Fruit fly (Drosophila melanogaster) whole organism, prepupa: ENCODE data around the gene Eig71Ed.
A peak's percentile ranks its signal among the peaks of the same experiment; 100 is the strongest.

Source experiments
- Blimp-1 ChIP-seq: fragments of 200-800 bp; sonication (Bioruptor generic); optimal IDR thresholded peaks from 3 replicates; lab custom pipeline; 2017; ENCODE audit warnings: missing biosample characterization, missing genetic modification characterization, mild to moderate bottlenecking, moderate library complexity, missing genetic modification reagents
- CG11294 ChIP-seq: fragments of 200-800 bp; sonication (Bioruptor generic); IDR thresholded peaks from 2 replicates; pipeline ENCODE4 v1.3.6; 2022; ENCODE audit warnings: missing biosample characterization, missing genetic modification characterization
- CG11762 ChIP-seq: fragments of 200-800 bp; sonication (Bioruptor generic); optimal IDR thresholded peaks from 3 replicates; lab custom pipeline; 2016; ENCODE audit warnings: missing biosample characterization, missing genetic modification characterization; ENCODE audit not compliant: insufficient read depth
- CG11902 ChIP-seq: fragments of 200-800 bp; sonication (Bioruptor generic); optimal IDR thresholded peaks from 3 replicates; lab custom pipeline; 2016; ENCODE audit warnings: missing biosample characterization, missing genetic modification characterization
- CG16779 ChIP-seq: fragments of 200-800 bp; sonication (Bioruptor generic); optimal IDR thresholded peaks from 3 replicates; lab custom pipeline; 2017; ENCODE audit warnings: missing biosample characterization, mild to moderate bottlenecking, missing genetic modification characterization
- CG3032 ChIP-seq: fragments of 200-800 bp; optimal IDR thresholded peaks from 2 replicates; lab custom pipeline; 2019; ENCODE audit warnings: missing biosample characterization, mild to moderate bottlenecking, missing genetic modification characterization, moderate library complexity
- CG32006 ChIP-seq: fragments of 200-800 bp; sonication (Bioruptor generic); optimal IDR thresholded peaks from 3 replicates; lab custom pipeline; 2017; ENCODE audit warnings: missing biosample characterization, mild to moderate bottlenecking, missing genetic modification characterization
- CG3919 ChIP-seq: fragments of 200-800 bp; sonication (Bioruptor generic); optimal IDR thresholded peaks from 3 replicates; lab custom pipeline; 2016; ENCODE audit warnings: missing biosample characterization, missing genetic modification characterization
- CG4318 ChIP-seq: fragments of 200-800 bp; sonication (Bioruptor generic); optimal IDR thresholded peaks from 3 replicates; lab custom pipeline; 2017; ENCODE audit warnings: missing biosample characterization, mild to moderate bottlenecking, missing genetic modification characterization
- CG6163 ChIP-seq: fragments of 200-800 bp; sonication (Bioruptor generic); IDR thresholded peaks from 3 replicates; pipeline ENCODE4 v1.3.6; 2022; ENCODE audit warnings: missing biosample characterization, missing genetic modification characterization
- CG6276 ChIP-seq: fragments of 200-800 bp; sonication (Bioruptor generic); optimal IDR thresholded peaks from 2 replicates; lab custom pipeline; 2017; ENCODE audit warnings: missing biosample characterization, mild to moderate bottlenecking, missing genetic modification characterization
- CG6792 ChIP-seq: fragments of 200-800 bp; sonication (Bioruptor generic); optimal IDR thresholded peaks from 3 replicates; lab custom pipeline; 2016; ENCODE audit warnings: missing biosample characterization, missing genetic modification characterization
- CG6808 ChIP-seq: fragments of 200-800 bp; sonication (Bioruptor generic); optimal IDR thresholded peaks from 3 replicates; lab custom pipeline; 2017; ENCODE audit warnings: missing biosample characterization, missing genetic modification characterization, mild to moderate bottlenecking, moderate library complexity, missing genetic modification reagents
- CG6854 ChIP-seq: fragments of 200-800 bp; sonication (Bioruptor generic); optimal IDR thresholded peaks from 2 replicates; lab custom pipeline; 2017; ENCODE audit warnings: missing biosample characterization, mild to moderate bottlenecking, missing genetic modification characterization
- CG8632 ChIP-seq: fragments of 200-800 bp; sonication (Bioruptor generic); optimal IDR thresholded peaks from 3 replicates; lab custom pipeline; 2016; ENCODE audit warnings: missing biosample characterization, missing genetic modification characterization
- CG9139 ChIP-seq: fragments of 200-800 bp; sonication (Bioruptor generic); optimal IDR thresholded peaks from 3 replicates; lab custom pipeline; 2017; ENCODE audit warnings: missing biosample characterization, mild to moderate bottlenecking, missing genetic modification characterization
- Eip75B ChIP-seq: fragments of 200-800 bp; sonication (Bioruptor generic); optimal IDR thresholded peaks from 3 replicates; lab custom pipeline; 2016; ENCODE audit warnings: missing biosample characterization, missing genetic modification characterization
- Eip78C ChIP-seq: fragments of 200-800 bp; sonication (Bioruptor generic); peaks from one replicate; lab custom pipeline; 2016; ENCODE audit warnings: missing biosample characterization, missing genetic modification characterization
- Ets96B ChIP-seq: fragments of 200-800 bp; optimal IDR thresholded peaks from 2 replicates; lab custom pipeline; 2019; ENCODE audit warnings: missing biosample characterization, mild to moderate bottlenecking, missing genetic modification characterization, moderate library complexity
- Gug ChIP-seq: fragments of 200-800 bp; sonication (Bioruptor generic); IDR thresholded peaks from 2 replicates; pipeline ENCODE4 v1.3.6; 2022; ENCODE audit warnings: missing biosample characterization, missing genetic modification characterization
- Met ChIP-seq: fragments of 200-800 bp; sonication (Bioruptor generic); optimal IDR thresholded peaks from 3 replicates; lab custom pipeline; 2016; ENCODE audit warnings: missing biosample characterization, missing genetic modification characterization
- OdsH ChIP-seq: fragments of 200-800 bp; sonication (Bioruptor generic); optimal IDR thresholded peaks from 3 replicates; lab custom pipeline; 2016; ENCODE audit warnings: missing biosample characterization, missing genetic modification characterization
- Smox ChIP-seq: fragments of 200-800 bp; sonication (Bioruptor generic); optimal IDR thresholded peaks from 3 replicates; lab custom pipeline; 2016; ENCODE audit warnings: missing biosample characterization, missing genetic modification characterization
- Sox14 ChIP-seq: fragments of 200-800 bp; sonication (Bioruptor generic); optimal IDR thresholded peaks from 3 replicates; lab custom pipeline; 2016; ENCODE audit warnings: missing biosample characterization, missing genetic modification characterization
- cyc ChIP-seq: fragments of 200-800 bp; sonication (Bioruptor generic); optimal IDR thresholded peaks from 3 replicates; lab custom pipeline; 2016; ENCODE audit warnings: missing biosample characterization, missing genetic modification characterization
- esn ChIP-seq: fragments of 200-800 bp; sonication (Bioruptor generic); optimal IDR thresholded peaks from 2 replicates; lab custom pipeline; 2016; ENCODE audit warnings: missing biosample characterization, mild to moderate bottlenecking, missing genetic modification characterization, moderate library complexity
- fkh ChIP-seq: fragments of 200-800 bp; sonication (Bioruptor generic); optimal IDR thresholded peaks from 3 replicates; lab custom pipeline; 2017; ENCODE audit warnings: missing biosample characterization, mild to moderate bottlenecking, missing genetic modification characterization, moderate library complexity
- lz ChIP-seq: fragments of 200-800 bp; sonication (Bioruptor generic); optimal IDR thresholded peaks from 3 replicates; lab custom pipeline; 2016; ENCODE audit warnings: missing biosample characterization, missing genetic modification characterization
- net ChIP-seq: fragments of 200-800 bp; sonication (Bioruptor generic); optimal IDR thresholded peaks from 3 replicates; lab custom pipeline; 2016; ENCODE audit warnings: missing biosample characterization, missing genetic modification characterization
- pdm3 ChIP-seq: fragments of 200-800 bp; sonication (Bioruptor generic); optimal IDR thresholded peaks from 3 replicates; lab custom pipeline; 2016; ENCODE audit warnings: missing biosample characterization, missing genetic modification characterization
- salr ChIP-seq, 2 experiments: fragments of 200-800 bp; sonication (Bioruptor generic); optimal IDR thresholded peaks; 3 replicates each; lab custom pipeline; 2016 to 2018; ENCODE audit warnings: missing biosample characterization in 2 of 2, missing genetic modification characterization in 2 of 2, mild to moderate bottlenecking in 1 of 2
- svp ChIP-seq: fragments of 200-800 bp; sonication (Bioruptor generic); peaks from one replicate; lab custom pipeline; 2016; ENCODE audit warnings: missing biosample characterization, missing genetic modification characterization
- vri ChIP-seq: fragments of 200-800 bp; sonication (Bioruptor generic); optimal IDR thresholded peaks from 3 replicates; lab custom pipeline; 2016; ENCODE audit warnings: missing biosample characterization, mild to moderate bottlenecking, missing genetic modification characterization

Gene Eig71Ed

dm6 chr3L:15683345-15683922 lies 31.1 kb downstream of the Eig71Ed start, which contains the start of the genes CG7579 and Pgant8:
TSS of gene CG7579 (minus strand) at chr3L:15683445.
TSS of gene Pgant8 (plus strand) at chr3L:15683872.
- no peak for TF ChIP-seq esn
- no peak for TF ChIP-seq OdsH
- TF ChIP-seq lz (GFP tag; lab: Kevin White, UChicago) = no peak
- no peak for TF ChIP-seq cyc (GFP tag; lab: Kevin White, UChicago)
- no peak for TF ChIP-seq CG8632
- no peak for TF ChIP-seq vri (GFP tag; lab: Kevin White, UChicago)
- TF ChIP-seq CG11762 (GFP tag; lab: Kevin White, UChicago) = no peak
- no peak for TF ChIP-seq CG6276 (GFP tag; lab: Kevin White, UChicago)
- no peak for TF ChIP-seq Smox (GFP tag; lab: Kevin White, UChicago)
- TF ChIP-seq CG6163 (GFP tag; lab: Robert Waterston, UW) = no peak
- TF ChIP-seq CG32006 (GFP tag; lab: Kevin White, UChicago) = no peak
- TF ChIP-seq salr (GFP tag; optimal IDR thresholded peaks at IDR 0.05; lab: Kevin White, UChicago) = no peak
- no peak for TF ChIP-seq fkh
- no peak for TF ChIP-seq CG11902 (GFP tag; lab: Kevin White, UChicago)
- TF ChIP-seq CG6808 (GFP tag; lab: Kevin White, UChicago) = no peak
- TF ChIP-seq Gug (GFP tag; lab: Robert Waterston, UW) = no peak
- no peak for TF ChIP-seq Sox14 (GFP tag; lab: Kevin White, UChicago)

- no peak for TF ChIP-seq CG6792 (GFP tag; lab: Kevin White, UChicago)
- no peak for TF ChIP-seq net (GFP tag; lab: Kevin White, UChicago)
- no peak for TF ChIP-seq CG3032 (tag; lab: Kevin White, UChicago)
- TF ChIP-seq svp (GFP tag; lab: Kevin White, UChicago) = peak; percentile 39
- TF ChIP-seq CG6163 (GFP tag; lab: Robert Waterston, UW) = 0 out of 3 replicates have a peak, but pooled peaks have one; percentile 29
- TF ChIP-seq CG6854 = no peak
- TF ChIP-seq Eip78C = peak; percentile 13
- no peak for TF ChIP-seq CG3919 (GFP tag; lab: Kevin White, UChicago)
- TF ChIP-seq, all 60 proteins: peak for 3
Measured at dm6 chr3L:15684017-15684416, 31.7 kb downstream of the Eig71Ed start.

- no peak for TF ChIP-seq Met (GFP tag; lab: Kevin White, UChicago)
- no peak for TF ChIP-seq CG11294
- TF ChIP-seq vri (GFP tag; lab: Kevin White, UChicago) = no peak
- no peak for TF ChIP-seq Eip75B (GFP tag; lab: Kevin White, UChicago)
- TF ChIP-seq Blimp-1 (GFP tag; lab: Kevin White, UChicago) = no peak
- no peak for TF ChIP-seq CG16779
- TF ChIP-seq Ets96B (tag; lab: Kevin White, UChicago) = no peak
- no peak for TF ChIP-seq CG3032 (tag; lab: Kevin White, UChicago)
- no peak for TF ChIP-seq CG9139 (GFP tag; lab: Kevin White, UChicago)
- TF ChIP-seq lz (GFP tag; lab: Kevin White, UChicago) = no peak
- no peak for TF ChIP-seq CG6808 (GFP tag; lab: Kevin White, UChicago)
- no peak for TF ChIP-seq CG4318 (GFP tag; lab: Kevin White, UChicago)
- no peak for TF ChIP-seq CG6276 (GFP tag; lab: Kevin White, UChicago)
- TF ChIP-seq esn = no peak
- TF ChIP-seq OdsH = no peak
- no peak for TF ChIP-seq pdm3 (GFP tag; lab: Kevin White, UChicago)
Measured at dm6 chr3L:15687802-15688201, 35.5 kb downstream of the Eig71Ed start, which contains the start of gene CG34452. TSS of gene CG34452 (minus strand) at chr3L:15687902.

- TF ChIP-seq fkh (peak; percentile 87), Eip78C (no peak)
- TF ChIP-seq, all 60 proteins: peak for 1
Measured at dm6 chr3L:15689518-15689917, 37.2 kb downstream of the Eig71Ed start.
